Worm (Caenorhabditis elegans) whole organism, L3 larva: Measurements from ENCODE around the gene srj-14.

Experiments used
- aly-2 ChIP-seq: fragments of 150-350 bp; optimal IDR thresholded peaks from 2 replicates; lab custom pipeline; 2014; ENCODE audit warnings: missing biosample characterization, missing genetic modification characterization
- egl-5 ChIP-seq: fragments of 150-350 bp; optimal IDR thresholded peaks from 2 replicates; lab custom pipeline; 2017; ENCODE audit warnings: missing biosample characterization, missing genetic modification reagents, missing genetic modification characterization, inconsistent platforms
- fkh-10 ChIP-seq: sonication (generic microtip); optimal IDR thresholded peaks from 2 replicates; lab custom pipeline; 2017; ENCODE audit warnings: missing biosample characterization, missing genetic modification reagents, missing genetic modification characterization
- nfya-1 ChIP-seq: sonication (generic microtip); optimal IDR thresholded peaks from 2 replicates; lab custom pipeline; 2017; ENCODE audit warnings: missing genetic modification characterization, mild to moderate bottlenecking, missing compliant biosample characterization, antibody characterized with exemption, moderate library complexity; ENCODE audit not compliant: insufficient read depth
- nhr-11 ChIP-seq: fragments of 150-350 bp; optimal IDR thresholded peaks from 2 replicates; lab custom pipeline; 2014; ENCODE audit warnings: missing biosample characterization, missing genetic modification characterization
- nhr-25 ChIP-seq: sonication (generic microtip); optimal IDR thresholded peaks from 2 replicates; lab custom pipeline; 2017; ENCODE audit warnings: missing biosample characterization, missing genetic modification characterization
- snpc-4 ChIP-seq: fragments of 150-350 bp; optimal IDR thresholded peaks from 2 replicates; lab custom pipeline; 2014; ENCODE audit warnings: missing biosample characterization, missing genetic modification characterization

- TF ChIP-seq aly-2, result no peak
- TF ChIP-seq nhr-11 (tag; lab: Kevin White, UChicago), result no peak
- TF ChIP-seq snpc-4 (tag; lab: Kevin White, UChicago), result no peak
- no peak for TF ChIP-seq nhr-25 (tag; lab: Kevin White, UChicago)
- TF ChIP-seq nfya-1 (tag; lab: Kevin White, UChicago), result no peak
- no peak for TF ChIP-seq fkh-10
- no peak for TF ChIP-seq egl-5
These were observed 20.0 kb upstream of the srj-14 start, which contains the start of gene nhr-149 for ce11 chrV:7349541-7349940.
